Worm (Caenorhabditis elegans) whole organism, young adult: Measurements from ENCODE around the gene F59A6.3.

ENCODE experiments used
- B0019.2 ChIP-seq: fragments of 200-800 bp; sonication (Bioruptor generic); conservative IDR thresholded peaks from 2 replicates; pipeline ENCODE4 v1.3.6; 2022; ENCODE audit warnings: missing genetic modification reagents, missing genetic modification characterization, missing compliant biosample characterization
- B0336.3 ChIP-seq: fragments of 200-800 bp; sonication (Bioruptor generic); IDR thresholded peaks from 2 replicates; pipeline ENCODE4 v1.3.6; 2022; ENCODE audit warnings: missing genetic modification characterization, missing compliant biosample characterization
- D2030.7 ChIP-seq: fragments of 200-800 bp; sonication (Bioruptor generic); IDR thresholded peaks from 2 replicates; pipeline ENCODE4 v1.3.6; 2022; ENCODE audit warnings: missing genetic modification reagents, missing genetic modification characterization, missing compliant biosample characterization
- F52B5.7 ChIP-seq: sonication (generic microtip); optimal IDR thresholded peaks from 2 replicates; lab custom pipeline; 2016; ENCODE audit warnings: mild to moderate bottlenecking, missing genetic modification characterization, missing compliant biosample characterization
- K12H6.12 ChIP-seq: fragments of 200-800 bp; sonication (Bioruptor generic); optimal IDR thresholded peaks from 2 replicates; lab custom pipeline; 2018; ENCODE audit warnings: mild to moderate bottlenecking, missing genetic modification characterization, missing compliant biosample characterization
- T07F8.4 ChIP-seq: sonication (generic microtip); optimal IDR thresholded peaks from 2 replicates; lab custom pipeline; 2016; ENCODE audit warnings: mild to moderate bottlenecking, missing genetic modification characterization, moderate library complexity, missing compliant biosample characterization
- T26A5.8 ChIP-seq: sonication (generic microtip); optimal IDR thresholded peaks from 2 replicates; lab custom pipeline; 2016; ENCODE audit warnings: missing genetic modification characterization, missing compliant biosample characterization
- Y53G8AR.9 ChIP-seq: fragments of 200-800 bp; sonication (Bioruptor generic); conservative IDR thresholded peaks from 2 replicates; pipeline ENCODE4 v1.3.6; 2022; ENCODE audit warnings: missing genetic modification reagents, missing genetic modification characterization, missing compliant biosample characterization
- Y79H2A.3 ChIP-seq: fragments of 200-800 bp; sonication (Bioruptor generic); conservative IDR thresholded peaks from 2 replicates; pipeline ENCODE4 v1.3.6; 2022; ENCODE audit warnings: missing genetic modification reagents, missing genetic modification characterization, missing compliant biosample characterization
- ama-1 ChIP-seq, 3 experiments: fragments of 150-350 bp in 1 of 3; sonication (generic microtip) in 2 of 3; optimal IDR thresholded peaks; 2 replicates each; lab custom pipeline; 2014 to 2018; ENCODE audit warnings: missing biosample characterization in 2 of 3, missing genetic modification characterization in 2 of 3, missing genetic modification reagents in 2 of 3
- bed-2 ChIP-seq: fragments of 200-800 bp; sonication (Bioruptor generic); IDR thresholded peaks from 2 replicates; pipeline ENCODE4 v1.3.6; 2022; ENCODE audit warnings: missing genetic modification reagents, missing genetic modification characterization, missing compliant biosample characterization
- ceh-27 ChIP-seq: fragments of 200-800 bp; sonication (Bioruptor generic); optimal IDR thresholded peaks from 2 replicates; lab custom pipeline; 2018; ENCODE audit warnings: mild to moderate bottlenecking, missing genetic modification characterization, moderate library complexity, missing compliant biosample characterization
- die-1 ChIP-seq: sonication (generic microtip); optimal IDR thresholded peaks from 2 replicates; lab custom pipeline; 2016; ENCODE audit warnings: missing genotype, mild to moderate bottlenecking, missing genetic modification characterization, missing compliant biosample characterization
- efl-1 ChIP-seq: fragments of 150-350 bp; optimal IDR thresholded peaks from 2 replicates; lab custom pipeline; 2014; ENCODE audit warnings: missing biosample characterization, missing genetic modification reagents, missing genetic modification characterization
- egl-18 ChIP-seq: fragments of 200-800 bp; sonication (Bioruptor generic); IDR thresholded peaks from 2 replicates; pipeline ENCODE4 v1.3.6; 2022; ENCODE audit warnings: missing genetic modification reagents, missing genetic modification characterization, missing compliant biosample characterization
- egl-44 ChIP-seq: fragments of 200-800 bp; sonication (Bioruptor generic); IDR thresholded peaks from 2 replicates; pipeline ENCODE4 v1.3.6; 2022; ENCODE audit warnings: missing genetic modification reagents, missing genetic modification characterization, missing compliant biosample characterization
- hlh-26 ChIP-seq: fragments of 200-800 bp; sonication (Bioruptor generic); conservative IDR thresholded peaks from 2 replicates; pipeline ENCODE4 v1.3.6; 2022; ENCODE audit warnings: missing genetic modification reagents, missing genetic modification characterization, missing compliant biosample characterization
- let-607 ChIP-seq, 2 experiments: fragments of 200-800 bp in 1 of 2; sonication (Bioruptor generic) in 1 of 2; sonication (generic microtip) in 1 of 2; optimal IDR thresholded peaks; 2 replicates each; lab custom pipeline; 2016 to 2018; ENCODE audit warnings: mild to moderate bottlenecking in 2 of 2, missing compliant biosample characterization in 2 of 2, missing genetic modification characterization in 2 of 2, moderate library complexity in 2 of 2, missing genotype in 1 of 2
- lsy-27 ChIP-seq: sonication (generic microtip); optimal IDR thresholded peaks from 2 replicates; lab custom pipeline; 2017; ENCODE audit warnings: missing genetic modification characterization, mild to moderate bottlenecking, missing compliant biosample characterization, antibody characterized with exemption, missing genotype, borderline replicate concordance; ENCODE audit not compliant: insufficient read depth
- madf-6 ChIP-seq: fragments of 200-800 bp; sonication (Bioruptor generic); IDR thresholded peaks from 2 replicates; pipeline ENCODE4 v1.3.6; 2022; ENCODE audit warnings: missing genetic modification reagents, missing genetic modification characterization, missing compliant biosample characterization
- madf-8 ChIP-seq: fragments of 200-800 bp; sonication (Bioruptor generic); conservative IDR thresholded peaks from 2 replicates; pipeline ENCODE4 v1.3.6; 2022; ENCODE audit warnings: missing genetic modification reagents, missing genetic modification characterization, missing compliant biosample characterization
- nhr-120 ChIP-seq: fragments of 200-800 bp; sonication (Bioruptor generic); IDR thresholded peaks from 2 replicates; pipeline ENCODE4 v1.3.6; 2022; ENCODE audit warnings: missing genetic modification characterization, missing compliant biosample characterization
- pha-4 ChIP-seq: fragments of 150-350 bp; sonication (generic microtip); optimal IDR thresholded peaks from 2 replicates; lab custom pipeline; 2014; ENCODE audit warnings: missing biosample characterization, missing genetic modification reagents, missing genetic modification characterization
- rcor-1 ChIP-seq: fragments of 200-800 bp; sonication (Bioruptor generic); IDR thresholded peaks from 2 replicates; pipeline ENCODE4 v1.3.6; 2022; ENCODE audit warnings: missing genetic modification reagents, missing genetic modification characterization, missing compliant biosample characterization
- rec-8 ChIP-seq, 2 experiments: sonication (generic microtip); optimal IDR thresholded peaks; 2 replicates each; lab custom pipeline; 2016; ENCODE audit warnings: mild to moderate bottlenecking in 2 of 2, missing genetic modification characterization in 2 of 2, missing genetic modification reagents in 2 of 2, missing genotype in 2 of 2, missing biosample characterization in 1 of 2, missing compliant biosample characterization in 1 of 2, moderate library complexity in 1 of 2
- sea-2 ChIP-seq: fragments of 200-800 bp; sonication (Bioruptor generic); IDR thresholded peaks from 2 replicates; pipeline ENCODE4 v1.3.6; 2022; ENCODE audit warnings: missing genetic modification characterization, missing compliant biosample characterization
- snpc-1.1 ChIP-seq: sonication (generic microtip); optimal IDR thresholded peaks from 2 replicates; lab custom pipeline; 2017; ENCODE audit warnings: missing genetic modification characterization, mild to moderate bottlenecking, missing compliant biosample characterization, antibody characterized with exemption, moderate library complexity, missing genotype, missing genetic modification reagents; ENCODE audit not compliant: insufficient read depth
- snpc-3.4 ChIP-seq: sonication (generic microtip); optimal IDR thresholded peaks from 2 replicates; lab custom pipeline; 2017; ENCODE audit warnings: missing genetic modification characterization, mild to moderate bottlenecking, missing compliant biosample characterization, antibody characterized with exemption, moderate library complexity, missing genotype, missing genetic modification reagents
- tbx-9 ChIP-seq: sonication (generic microtip); optimal IDR thresholded peaks from 2 replicates; lab custom pipeline; 2016; ENCODE audit warnings: borderline replicate concordance, missing genetic modification characterization, inconsistent platforms, missing compliant biosample characterization
- xnd-1 ChIP-seq: sonication (generic microtip); optimal IDR thresholded peaks from 2 replicates; lab custom pipeline; 2016; ENCODE audit warnings: missing genotype, missing genetic modification reagents, missing genetic modification characterization, missing compliant biosample characterization
- zim-3 ChIP-seq: sonication (generic microtip); optimal IDR thresholded peaks from 2 replicates; lab custom pipeline; 2017; ENCODE audit warnings: mild to moderate bottlenecking, missing genetic modification characterization, moderate library complexity, missing compliant biosample characterization
- ztf-22 ChIP-seq: fragments of 200-800 bp; sonication (Bioruptor generic); optimal IDR thresholded peaks from 2 replicates; lab custom pipeline; 2018; ENCODE audit warnings: mild to moderate bottlenecking, missing genetic modification characterization, moderate library complexity, missing compliant biosample characterization
- ztf-26 ChIP-seq: sonication (generic microtip); optimal IDR thresholded peaks from 2 replicates; lab custom pipeline; 2017; ENCODE audit warnings: missing genetic modification characterization, missing compliant biosample characterization
- ztf-28 ChIP-seq: fragments of 200-800 bp; sonication (Bioruptor generic); IDR thresholded peaks from 2 replicates; pipeline ENCODE4 v1.3.6; 2022; ENCODE audit warnings: missing genetic modification reagents, missing genetic modification characterization, missing compliant biosample characterization
- ztf-3 ChIP-seq: fragments of 200-800 bp; sonication (Bioruptor generic); optimal IDR thresholded peaks from 2 replicates; lab custom pipeline; 2018; ENCODE audit warnings: mild to moderate bottlenecking, missing genetic modification characterization, missing compliant biosample characterization
- ztf-6 ChIP-seq: fragments of 200-800 bp; sonication (Bioruptor generic); IDR thresholded peaks from 2 replicates; pipeline ENCODE4 v1.3.6; 2022; ENCODE audit warnings: missing genetic modification reagents, missing genetic modification characterization, missing compliant biosample characterization

The F59A6.3 gene

ce11 chrII:5057315-5057714 lies 49.2 kb downstream of the F59A6.3 start (continued):
- peak; percentile 98 for TF ChIP-seq snpc-3.4 (tag; lab: Kevin White, UChicago)
- peak; percentile 2 for TF ChIP-seq xnd-1 (tag; lab: Kevin White, UChicago)
- peak; percentile 88 for TF ChIP-seq Y53G8AR.9 (GFP tag; lab: Robert Waterston, UW)
- TF ChIP-seq T07F8.4, result peak; percentile 17
- no peak for TF ChIP-seq F52B5.7 (tag; lab: Kevin White, UChicago)
- TF ChIP-seq sea-2 (GFP tag; lab: Robert Waterston, UW), result no peak
- TF ChIP-seq hlh-26 (GFP tag; lab: Robert Waterston, UW), result no peak
- TF ChIP-seq madf-6, result peak; percentile 85
- TF ChIP-seq B0019.2, result 0 out of 2 replicates have a peak, but pooled peaks have one; percentile 43
- TF ChIP-seq B0336.3, result peak; percentile 67
- TF ChIP-seq nhr-120 (GFP tag; lab: Robert Waterston, UW), result no peak
- no peak for TF ChIP-seq ama-1 (optimal IDR thresholded peaks at IDR 0.05; lab: Kevin White, UChicago)
- peak in 1 of 2 experiments; percentile 68 for TF ChIP-seq ama-1 (GFP tag; optimal IDR thresholded peaks at IDR 0.05; lab: Kevin White, UChicago)
- TF ChIP-seq egl-44 (GFP tag; lab: Robert Waterston, UW), result 0 out of 2 replicates have a peak, but pooled peaks have one; percentile 16
- TF ChIP-seq ceh-27, result peak; percentile 30
- peak; percentile 48; the same call in 1 of the 2 replicates for TF ChIP-seq ztf-28 (GFP tag; lab: Robert Waterston, UW)
- TF ChIP-seq ztf-26, result peak; percentile 63
- no peak for TF ChIP-seq efl-1 (GFP tag; lab: Kevin White, UChicago)
- no peak for TF ChIP-seq egl-18 (GFP tag; lab: Robert Waterston, UW)
- TF ChIP-seq Y79H2A.3, result no peak
- no peak for TF ChIP-seq pha-4 (tag; lab: Kevin White, UChicago)
- TF ChIP-seq T26A5.8, result no peak
- no peak for TF ChIP-seq ztf-3 (GFP tag; lab: Kevin White, UChicago)
- peak; percentile 74 for TF ChIP-seq D2030.7 (GFP tag; lab: Robert Waterston, UW)
- peak; percentile 31 for TF ChIP-seq K12H6.12 (tag; lab: Kevin White, UChicago)
- TF ChIP-seq lsy-27 (tag; lab: Kevin White, UChicago), result no peak
- peak; percentile 34 to 66 for TF ChIP-seq rec-8 (tag; optimal IDR thresholded peaks at IDR 0.05; lab: Kevin White, UChicago)
- TF ChIP-seq let-607 (tag; optimal IDR thresholded peaks at IDR 0.05; lab: Kevin White, UChicago), result peak in 1 of 2 experiments; percentile 38
- no peak for TF ChIP-seq ztf-22 (GFP tag; lab: Kevin White, UChicago)
- peak; percentile 41 for TF ChIP-seq madf-8 (GFP tag; lab: Robert Waterston, UW)

ce11 chrII:5058036-5058435 lies 49.9 kb downstream of the F59A6.3 start, which contains the start of gene C27A2.12:
Gene C27A2.12 (minus strand): TSS chrII:5058136.
- no peak for TF ChIP-seq bed-2 (GFP tag; lab: Robert Waterston, UW)
- TF ChIP-seq snpc-1.1 (tag; lab: Kevin White, UChicago), result no peak
- TF ChIP-seq tbx-9, result no peak
- no peak for TF ChIP-seq rcor-1 (GFP tag; lab: Robert Waterston, UW)
- TF ChIP-seq zim-3 (tag; lab: Kevin White, UChicago), result no peak
- no peak for TF ChIP-seq ztf-6 (GFP tag; lab: Robert Waterston, UW)
- no peak for TF ChIP-seq die-1 (tag; lab: Kevin White, UChicago)
